Fruit fly (Drosophila melanogaster) whole organism, embryonic: ENCODE results near the gene Ca-Ma2d.
A peak's percentile ranks its signal among the peaks of the same experiment; 100 is the strongest.

Experiments used
- ATbp ChIP-seq: fragments of 200-800 bp; sonication (Bioruptor generic); optimal IDR thresholded peaks from 2 replicates; lab custom pipeline; 2017; ENCODE audit warnings: missing biosample characterization, mild to moderate bottlenecking, missing genetic modification characterization, missing genetic modification reagents
- Antp ChIP-seq: fragments of 200-800 bp; sonication (Bioruptor generic); optimal IDR thresholded peaks from 3 replicates; lab custom pipeline; 2016; ENCODE audit warnings: missing biosample characterization, missing genetic modification characterization
- Atf-2 ChIP-seq: fragments of 200-800 bp; sonication (Bioruptor generic); optimal IDR thresholded peaks from 2 replicates; lab custom pipeline; 2016; ENCODE audit warnings: missing biosample characterization, missing genetic modification characterization
- Atf3 ChIP-seq: fragments of 200-800 bp; sonication (Bioruptor generic); optimal IDR thresholded peaks from 3 replicates; lab custom pipeline; 2016; ENCODE audit warnings: missing biosample characterization, missing genetic modification characterization
- Bgb ChIP-seq: fragments of 200-800 bp; sonication (Bioruptor generic); IDR thresholded peaks from 2 replicates; pipeline ENCODE4 v1.3.6; 2022; ENCODE audit warnings: missing biosample characterization, missing genetic modification characterization; ENCODE audit not compliant: partially characterized antibody
- CG10979 ChIP-seq: fragments of 200-800 bp; sonication (Bioruptor generic); optimal IDR thresholded peaks from 2 replicates; lab custom pipeline; 2018; ENCODE audit warnings: missing biosample characterization, mild to moderate bottlenecking, missing genetic modification characterization, moderate library complexity
- CG12391 ChIP-seq: fragments of 200-800 bp; sonication (Bioruptor generic); optimal IDR thresholded peaks from 3 replicates; lab custom pipeline; 2018; ENCODE audit warnings: missing biosample characterization, mild to moderate bottlenecking, missing genetic modification characterization, moderate library complexity
- CG13287 ChIP-seq: fragments of 200-800 bp; sonication (Bioruptor generic); IDR thresholded peaks from 2 replicates; pipeline ENCODE4 v1.3.6; 2022; ENCODE audit warnings: missing biosample characterization, missing genetic modification characterization; ENCODE audit not compliant: partially characterized antibody
- CG1603 ChIP-seq: fragments of 200-800 bp; sonication (Bioruptor generic); optimal IDR thresholded peaks from 2 replicates; lab custom pipeline; 2019; ENCODE audit warnings: missing biosample characterization, mild to moderate bottlenecking, missing genetic modification characterization, moderate library complexity
- CG1647 ChIP-seq: fragments of 200-800 bp; sonication (Bioruptor generic); optimal IDR thresholded peaks from 3 replicates; lab custom pipeline; 2016; ENCODE audit warnings: missing biosample characterization, missing genetic modification characterization
- CG17912 ChIP-seq: fragments of 200-800 bp; sonication (Bioruptor generic); optimal IDR thresholded peaks from 2 replicates; lab custom pipeline; 2018; ENCODE audit warnings: missing biosample characterization, mild to moderate bottlenecking, missing genetic modification characterization
- CG18599 ChIP-seq: fragments of 200-800 bp; sonication (Bioruptor generic); optimal IDR thresholded peaks from 3 replicates; lab custom pipeline; 2017; ENCODE audit warnings: missing biosample characterization, missing genetic modification characterization, mild to moderate bottlenecking, moderate library complexity, missing genetic modification reagents
- CG30020 ChIP-seq: fragments of 200-800 bp; optimal IDR thresholded peaks from 2 replicates; lab custom pipeline; 2019; ENCODE audit warnings: missing biosample characterization, mild to moderate bottlenecking, missing genetic modification characterization, moderate library complexity
- CG30403 ChIP-seq: fragments of 200-800 bp; sonication (Bioruptor generic); optimal IDR thresholded peaks from 3 replicates; lab custom pipeline; 2016; ENCODE audit warnings: missing biosample characterization, missing genetic modification characterization
- CG3281 ChIP-seq: fragments of 200-800 bp; sonication (Bioruptor generic); optimal IDR thresholded peaks from 3 replicates; lab custom pipeline; 2017; ENCODE audit warnings: missing biosample characterization, mild to moderate bottlenecking, missing genetic modification characterization
- CG34376 ChIP-seq: fragments of 200-800 bp; sonication (Bioruptor generic); optimal IDR thresholded peaks from 2 replicates; lab custom pipeline; 2018; ENCODE audit warnings: missing biosample characterization, mild to moderate bottlenecking, missing genetic modification characterization
- CG6254 ChIP-seq: fragments of 200-800 bp; sonication (Bioruptor generic); optimal IDR thresholded peaks from 3 replicates; lab custom pipeline; 2017; ENCODE audit warnings: mild to moderate bottlenecking, missing biosample characterization, missing genetic modification reagents, missing genetic modification characterization
- CG6765 ChIP-seq: fragments of 200-800 bp; sonication (Bioruptor generic); optimal IDR thresholded peaks from 3 replicates; lab custom pipeline; 2017; ENCODE audit warnings: missing biosample characterization, mild to moderate bottlenecking, missing genetic modification characterization
- CG7786 ChIP-seq: fragments of 200-800 bp; sonication (Bioruptor generic); optimal IDR thresholded peaks from 2 replicates; lab custom pipeline; 2016; ENCODE audit warnings: missing biosample characterization, missing genetic modification characterization
- CG7839 ChIP-seq: fragments of 200-800 bp; sonication (Bioruptor generic); optimal IDR thresholded peaks from 3 replicates; lab custom pipeline; 2018; ENCODE audit warnings: missing biosample characterization, mild to moderate bottlenecking, missing genetic modification characterization, moderate library complexity
- CG9876 ChIP-seq: fragments of 200-800 bp; sonication (Bioruptor generic); optimal IDR thresholded peaks from 2 replicates; lab custom pipeline; 2016; ENCODE audit warnings: missing biosample characterization, missing genetic modification characterization
- Dip2 ChIP-seq: fragments of 200-800 bp; sonication (Bioruptor generic); IDR thresholded peaks from 2 replicates; pipeline ENCODE4 v1.3.6; 2022; ENCODE audit warnings: missing biosample characterization, missing genetic modification characterization
- Gsc ChIP-seq: fragments of 200-800 bp; sonication (Bioruptor generic); IDR thresholded peaks from 2 replicates; pipeline ENCODE4 v1.3.6; 2022; ENCODE audit warnings: missing biosample characterization, missing genetic modification characterization
- Hey ChIP-seq: fragments of 200-800 bp; sonication (Bioruptor generic); optimal IDR thresholded peaks from 3 replicates; lab custom pipeline; 2018; ENCODE audit warnings: missing biosample characterization, mild to moderate bottlenecking, missing genetic modification characterization
- MBD-R2 ChIP-seq: fragments of 200-800 bp; sonication (Bioruptor generic); IDR thresholded peaks from 2 replicates; pipeline ENCODE4 v1.3.6; 2022; ENCODE audit warnings: missing biosample characterization, missing genetic modification characterization
- Mrtf ChIP-seq: fragments of 200-800 bp; sonication (Bioruptor generic); IDR thresholded peaks from 3 replicates; pipeline ENCODE4 v1.3.6; 2022; ENCODE audit warnings: missing biosample characterization, missing genetic modification characterization
- NC2α ChIP-seq: fragments of 200-800 bp; sonication (Bioruptor generic); optimal IDR thresholded peaks from 2 replicates; lab custom pipeline; 2016; ENCODE audit warnings: missing biosample characterization, missing genetic modification characterization
- Nf-YC ChIP-seq: fragments of 200-800 bp; optimal IDR thresholded peaks from 3 replicates; lab custom pipeline; 2019; ENCODE audit warnings: missing biosample characterization, mild to moderate bottlenecking, missing genetic modification characterization, moderate library complexity
- NfI ChIP-seq: fragments of 200-800 bp; sonication (Bioruptor generic); optimal IDR thresholded peaks from 3 replicates; lab custom pipeline; 2018; ENCODE audit warnings: missing biosample characterization, mild to moderate bottlenecking, missing genetic modification characterization, moderate library complexity
- Opbp ChIP-seq: fragments of 200-800 bp; sonication (Bioruptor generic); IDR thresholded peaks from 3 replicates; pipeline ENCODE4 v1.3.6; 2022; ENCODE audit warnings: missing biosample characterization, missing genetic modification characterization; ENCODE audit not compliant: partially characterized antibody
- Trl ChIP-seq, 3 experiments: fragments of >200 bp in 2 of 3; fragments of 200-800 bp in 1 of 3; sonication (Bioruptor generic) in 1 of 3; optimal IDR thresholded peaks; 2 replicates in 1 of 3; 3 replicates in 2 of 3; lab custom pipeline; 2016 to 2017; ENCODE audit warnings: missing biosample characterization in 1 of 3, missing genetic modification characterization in 1 of 3
- amos ChIP-seq: fragments of 200-800 bp; sonication (Bioruptor generic); IDR thresholded peaks from 2 replicates; pipeline ENCODE4 v1.3.6; 2022; ENCODE audit warnings: missing biosample characterization, missing genetic modification characterization; ENCODE audit not compliant: partially characterized antibody
- ase ChIP-seq: fragments of 200-800 bp; sonication (Bioruptor generic); IDR thresholded peaks from 3 replicates; pipeline ENCODE4 v1.3.6; 2022; ENCODE audit warnings: missing biosample characterization, missing genetic modification characterization
- btn ChIP-seq: fragments of 200-800 bp; sonication (Bioruptor generic); optimal IDR thresholded peaks from 2 replicates; lab custom pipeline; 2016; ENCODE audit warnings: missing biosample characterization, missing genetic modification characterization
- cad ChIP-seq: fragments of >200 bp; optimal IDR thresholded peaks from 2 replicates; lab custom pipeline; 2017; ENCODE audit warnings: missing biosample characterization, missing genetic modification characterization
- cato ChIP-seq: fragments of 200-800 bp; sonication (Bioruptor generic); optimal IDR thresholded peaks from 2 replicates; lab custom pipeline; 2016; ENCODE audit warnings: missing biosample characterization, missing genetic modification characterization, borderline replicate concordance
- danr ChIP-seq: fragments of 200-800 bp; sonication (Bioruptor generic); IDR thresholded peaks from 2 replicates; pipeline ENCODE4 v1.3.6; 2022; ENCODE audit warnings: missing biosample characterization, missing genetic modification characterization
- ftz-f1 ChIP-seq: fragments of 200-800 bp; sonication (Bioruptor generic); optimal IDR thresholded peaks from 2 replicates; lab custom pipeline; 2016; ENCODE audit warnings: missing biosample characterization, missing genetic modification characterization
- p53 ChIP-seq: fragments of 200-800 bp; sonication (Bioruptor generic); optimal IDR thresholded peaks from 2 replicates; lab custom pipeline; 2016; ENCODE audit warnings: missing biosample characterization, missing genetic modification characterization
- pan ChIP-seq, 4 experiments: fragments of >200 bp in 3 of 4; fragments of 200-800 bp in 1 of 4; sonication (Bioruptor generic) in 1 of 4; optimal IDR thresholded peaks in 3 of 4; IDR thresholded peaks in 1 of 4; 2 replicates each; pipeline versions ENCODE4 v1.3.6 to Lab custom; 2017 to 2022; ENCODE audit warnings: missing biosample characterization in 2 of 4, missing genetic modification characterization in 2 of 4, mixed read lengths in 1 of 4
- sens ChIP-seq: fragments of 200-800 bp; sonication (Bioruptor generic); peaks from one replicate; lab custom pipeline; 2016; ENCODE audit warnings: missing biosample characterization, missing genetic modification characterization
- sim ChIP-seq: fragments of 200-800 bp; sonication (Bioruptor generic); IDR thresholded peaks from 2 replicates; pipeline ENCODE4 v1.3.6; 2022; ENCODE audit warnings: missing biosample characterization, missing genetic modification characterization
- sima ChIP-seq: fragments of 200-800 bp; sonication (Bioruptor generic); optimal IDR thresholded peaks from 2 replicates; lab custom pipeline; 2016; ENCODE audit warnings: missing biosample characterization, missing genetic modification characterization
- unc-4 ChIP-seq: fragments of 200-800 bp; sonication (Bioruptor generic); IDR thresholded peaks from 2 replicates; pipeline ENCODE4 v1.3.6; 2022; ENCODE audit warnings: missing biosample characterization, missing genetic modification characterization; ENCODE audit not compliant: partially characterized antibody
- zen2 ChIP-seq: fragments of 200-800 bp; sonication (Bioruptor generic); IDR thresholded peaks from 3 replicates; pipeline ENCODE4 v1.3.6; 2022; ENCODE audit warnings: missing biosample characterization, missing genetic modification characterization; ENCODE audit not compliant: partially characterized antibody

Ca-Ma2d gene

dm6 chr2L:16284306-16285299, 53.3 kb downstream of the Ca-Ma2d start (continued):
- TF ChIP-seq pan (optimal IDR thresholded peaks at IDR 0.05; lab: Kevin White, UChicago) (no peak), pan (GFP tag; optimal IDR thresholded peaks at IDR 0.05 in 1 of 2, IDR thresholded peaks at IDR 0.05 in 1 of 2) (no peak), sens (GFP tag; lab: Kevin White, UChicago) (peak; percentile 94), CG13287 (GFP tag; lab: Robert Waterston, UW) (no peak), NfI (GFP tag; lab: Kevin White, UChicago) (peak; percentile 42), CG3281 (GFP tag; lab: Kevin White, UChicago) (peak; percentile 83), danr (GFP tag; lab: Robert Waterston, UW) (no peak), p53 (GFP tag; lab: Kevin White, UChicago) (no peak), Hey (no peak), Opbp (no peak), sima (no peak), ftz-f1 (GFP tag; lab: Kevin White, UChicago) (peak; percentile 31), CG6765 (GFP tag; lab: Kevin White, UChicago) (peak; percentile 56), cad (GFP tag; lab: Kevin White, UChicago) (peak; percentile 28), CG1603 (tag; lab: Kevin White, UChicago) (peak; percentile 30)

DNA sequence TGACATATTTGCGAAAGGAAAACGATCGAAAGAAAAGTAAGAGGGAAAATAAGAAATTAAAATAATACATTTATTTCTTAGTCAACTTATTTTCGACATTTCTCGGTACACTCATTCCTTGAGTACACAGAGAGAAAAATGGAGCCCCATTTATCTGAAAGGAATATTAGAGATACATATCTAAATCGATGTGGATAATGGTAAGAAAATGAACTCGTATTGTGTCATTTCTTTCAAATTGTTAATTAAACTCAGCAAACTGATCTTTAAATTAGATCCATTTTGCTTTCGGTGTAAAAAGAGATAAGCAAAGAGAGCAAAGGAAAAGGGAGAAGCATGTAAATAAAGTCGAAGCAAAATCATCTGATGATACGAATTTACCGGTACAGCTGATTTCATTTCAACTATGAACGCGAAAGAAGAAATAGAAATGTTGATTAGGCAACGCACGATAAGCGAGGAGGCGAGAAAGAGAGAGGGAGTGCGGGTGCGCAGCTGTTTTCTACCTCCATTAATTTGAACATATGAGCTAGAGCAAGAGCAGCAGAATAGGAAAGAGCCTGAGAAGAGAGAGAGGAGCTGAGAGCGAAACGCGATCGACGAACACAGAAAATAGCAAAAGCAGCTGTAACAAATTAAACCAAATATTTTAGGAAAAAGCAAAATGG, 54.6 kb downstream of the Ca-Ma2d start:
- TF ChIP-seq ATbp (GFP tag; lab: Kevin White, UChicago): peak; percentile 83
- TF ChIP-seq CG7786 (GFP tag; lab: Kevin White, UChicago): peak; percentile 93
- TF ChIP-seq Gsc (GFP tag; lab: Robert Waterston, UW): no peak
- peak; percentile 68 for TF ChIP-seq btn
- peak; percentile 81 for TF ChIP-seq CG1647
- peak; percentile 81 for TF ChIP-seq CG9876 (GFP tag; lab: Kevin White, UChicago)
- TF ChIP-seq sim (GFP tag; lab: Robert Waterston, UW): no peak
- no peak for TF ChIP-seq Nf-YC (tag; lab: Kevin White, UChicago)
- TF ChIP-seq amos (GFP tag; lab: Robert Waterston, UW): no peak
- no peak for TF ChIP-seq Mrtf (GFP tag; lab: Robert Waterston, UW)
- TF ChIP-seq cato (GFP tag; lab: Kevin White, UChicago): peak; percentile 71
- TF ChIP-seq NC2α (GFP tag; lab: Kevin White, UChicago): peak; percentile 47
- TF ChIP-seq ase (GFP tag; lab: Robert Waterston, UW): no peak
- peak; percentile 92 for TF ChIP-seq CG7839 (tag; lab: Kevin White, UChicago)
- TF ChIP-seq CG18599: peak; percentile 83
- no peak for TF ChIP-seq CG34376
- TF ChIP-seq Trl (optimal IDR thresholded peaks at IDR 0.05; lab: Kevin White, UChicago): peak; percentile 68 to 87
- peak; percentile 65 for TF ChIP-seq Trl (GFP tag; optimal IDR thresholded peaks at IDR 0.05; lab: Kevin White, UChicago)
- no peak for TF ChIP-seq unc-4 (GFP tag; lab: Robert Waterston, UW)
- TF ChIP-seq Antp: peak; percentile 83
- peak; percentile 81 for TF ChIP-seq Atf-2
- peak; percentile 74 for TF ChIP-seq Atf3
- no peak for TF ChIP-seq Dip2 (GFP tag; lab: Robert Waterston, UW)
- TF ChIP-seq MBD-R2 (GFP tag; lab: Robert Waterston, UW): no peak
- TF ChIP-seq CG6254: peak; percentile 80
- TF ChIP-seq CG30020 (tag; lab: Kevin White, UChicago): no peak
- TF ChIP-seq CG17912 (GFP tag; lab: Kevin White, UChicago): peak; percentile 35
- TF ChIP-seq Bgb (GFP tag; lab: Robert Waterston, UW): no peak
- peak; percentile 90 for TF ChIP-seq CG12391 (tag; lab: Kevin White, UChicago)
- TF ChIP-seq zen2: no peak
- TF ChIP-seq CG10979: peak; percentile 90
- peak; percentile 82 for TF ChIP-seq CG30403 (GFP tag; lab: Kevin White, UChicago)
